Fruit fly (Drosophila melanogaster) whole organism, prepupa: Measurements from ENCODE around the gene RpS27A.

Experiments used
- Blimp-1 ChIP-seq: fragments of 200-800 bp; sonication (Bioruptor generic); optimal IDR thresholded peaks from 3 replicates; lab custom pipeline; 2017; ENCODE audit warnings: missing biosample characterization, missing genetic modification characterization, mild to moderate bottlenecking, moderate library complexity, missing genetic modification reagents
- CG10631 ChIP-seq: fragments of 200-800 bp; sonication (Bioruptor generic); optimal IDR thresholded peaks from 2 replicates; lab custom pipeline; 2016; ENCODE audit warnings: missing biosample characterization, missing genetic modification characterization
- CG10669 ChIP-seq: fragments of 200-800 bp; sonication (Bioruptor generic); optimal IDR thresholded peaks from 3 replicates; lab custom pipeline; 2018; ENCODE audit warnings: missing biosample characterization, mild to moderate bottlenecking, missing genetic modification characterization, moderate library complexity
- CG11294 ChIP-seq: fragments of 200-800 bp; sonication (Bioruptor generic); IDR thresholded peaks from 2 replicates; pipeline ENCODE4 v1.3.6; 2022; ENCODE audit warnings: missing biosample characterization, missing genetic modification characterization
- CG11762 ChIP-seq: fragments of 200-800 bp; sonication (Bioruptor generic); optimal IDR thresholded peaks from 3 replicates; lab custom pipeline; 2016; ENCODE audit warnings: missing biosample characterization, missing genetic modification characterization; ENCODE audit not compliant: insufficient read depth
- CG11902 ChIP-seq: fragments of 200-800 bp; sonication (Bioruptor generic); optimal IDR thresholded peaks from 3 replicates; lab custom pipeline; 2016; ENCODE audit warnings: missing biosample characterization, missing genetic modification characterization
- CG15336 ChIP-seq: fragments of 200-800 bp; sonication (Bioruptor generic); IDR thresholded peaks from 2 replicates; pipeline ENCODE4 v1.3.6; 2022; ENCODE audit warnings: missing biosample characterization, missing genetic modification characterization
- CG1621 ChIP-seq: fragments of 200-800 bp; sonication (Bioruptor generic); optimal IDR thresholded peaks from 3 replicates; lab custom pipeline; 2018; ENCODE audit warnings: missing biosample characterization, mild to moderate bottlenecking, missing genetic modification characterization
- CG16779 ChIP-seq: fragments of 200-800 bp; sonication (Bioruptor generic); optimal IDR thresholded peaks from 3 replicates; lab custom pipeline; 2017; ENCODE audit warnings: missing biosample characterization, mild to moderate bottlenecking, missing genetic modification characterization
- CG3032 ChIP-seq: fragments of 200-800 bp; optimal IDR thresholded peaks from 2 replicates; lab custom pipeline; 2019; ENCODE audit warnings: missing biosample characterization, mild to moderate bottlenecking, missing genetic modification characterization, moderate library complexity
- CG31627 ChIP-seq: fragments of 200-800 bp; sonication (Bioruptor generic); optimal IDR thresholded peaks from 3 replicates; lab custom pipeline; 2016; ENCODE audit warnings: missing biosample characterization, missing genetic modification characterization
- CG32006 ChIP-seq: fragments of 200-800 bp; sonication (Bioruptor generic); optimal IDR thresholded peaks from 3 replicates; lab custom pipeline; 2017; ENCODE audit warnings: missing biosample characterization, mild to moderate bottlenecking, missing genetic modification characterization
- CG34406 ChIP-seq: fragments of 200-800 bp; sonication (Bioruptor generic); optimal IDR thresholded peaks from 3 replicates; lab custom pipeline; 2016; ENCODE audit warnings: missing biosample characterization, missing genetic modification characterization
- CG3919 ChIP-seq: fragments of 200-800 bp; sonication (Bioruptor generic); optimal IDR thresholded peaks from 3 replicates; lab custom pipeline; 2016; ENCODE audit warnings: missing biosample characterization, missing genetic modification characterization
- CG4318 ChIP-seq: fragments of 200-800 bp; sonication (Bioruptor generic); optimal IDR thresholded peaks from 3 replicates; lab custom pipeline; 2017; ENCODE audit warnings: missing biosample characterization, mild to moderate bottlenecking, missing genetic modification characterization
- CG6163 ChIP-seq: fragments of 200-800 bp; sonication (Bioruptor generic); IDR thresholded peaks from 3 replicates; pipeline ENCODE4 v1.3.6; 2022; ENCODE audit warnings: missing biosample characterization, missing genetic modification characterization
- CG6276 ChIP-seq: fragments of 200-800 bp; sonication (Bioruptor generic); optimal IDR thresholded peaks from 2 replicates; lab custom pipeline; 2017; ENCODE audit warnings: missing biosample characterization, mild to moderate bottlenecking, missing genetic modification characterization
- CG6808 ChIP-seq: fragments of 200-800 bp; sonication (Bioruptor generic); optimal IDR thresholded peaks from 3 replicates; lab custom pipeline; 2017; ENCODE audit warnings: missing biosample characterization, missing genetic modification characterization, mild to moderate bottlenecking, moderate library complexity, missing genetic modification reagents
- CG6854 ChIP-seq: fragments of 200-800 bp; sonication (Bioruptor generic); optimal IDR thresholded peaks from 2 replicates; lab custom pipeline; 2017; ENCODE audit warnings: missing biosample characterization, mild to moderate bottlenecking, missing genetic modification characterization
- CG7368 ChIP-seq: fragments of 200-800 bp; sonication (Bioruptor generic); optimal IDR thresholded peaks from 3 replicates; lab custom pipeline; 2016; ENCODE audit warnings: missing biosample characterization, missing genetic modification characterization
- CG8119 ChIP-seq: fragments of 200-800 bp; sonication (Bioruptor generic); IDR thresholded peaks from 3 replicates; pipeline ENCODE4 v1.3.6; 2022; ENCODE audit warnings: missing biosample characterization, missing genetic modification characterization
- CG8319 ChIP-seq: fragments of 200-800 bp; sonication (Bioruptor generic); optimal IDR thresholded peaks from 3 replicates; lab custom pipeline; 2016; ENCODE audit warnings: missing biosample characterization, missing genetic modification characterization
- CG8632 ChIP-seq: fragments of 200-800 bp; sonication (Bioruptor generic); optimal IDR thresholded peaks from 3 replicates; lab custom pipeline; 2016; ENCODE audit warnings: missing biosample characterization, missing genetic modification characterization
- CG9139 ChIP-seq: fragments of 200-800 bp; sonication (Bioruptor generic); optimal IDR thresholded peaks from 3 replicates; lab custom pipeline; 2017; ENCODE audit warnings: missing biosample characterization, mild to moderate bottlenecking, missing genetic modification characterization
- Eip78C ChIP-seq: fragments of 200-800 bp; sonication (Bioruptor generic); peaks from one replicate; lab custom pipeline; 2016; ENCODE audit warnings: missing biosample characterization, missing genetic modification characterization
- Ets96B ChIP-seq: fragments of 200-800 bp; optimal IDR thresholded peaks from 2 replicates; lab custom pipeline; 2019; ENCODE audit warnings: missing biosample characterization, mild to moderate bottlenecking, missing genetic modification characterization, moderate library complexity
- Hr38 ChIP-seq: sonication (Bioruptor generic); optimal IDR thresholded peaks from 2 replicates; lab custom pipeline; 2016; ENCODE audit warnings: missing biosample characterization, missing genetic modification characterization
- Hr39 ChIP-seq: fragments of 200-800 bp; sonication (Bioruptor generic); optimal IDR thresholded peaks from 2 replicates; lab custom pipeline; 2016; ENCODE audit warnings: missing biosample characterization, missing genetic modification characterization
- Lpt ChIP-seq: fragments of 200-800 bp; sonication (Bioruptor generic); optimal IDR thresholded peaks from 3 replicates; lab custom pipeline; 2016; ENCODE audit warnings: missing biosample characterization, missing genetic modification characterization
- Met ChIP-seq: fragments of 200-800 bp; sonication (Bioruptor generic); optimal IDR thresholded peaks from 3 replicates; lab custom pipeline; 2016; ENCODE audit warnings: missing biosample characterization, missing genetic modification characterization
- OdsH ChIP-seq: fragments of 200-800 bp; sonication (Bioruptor generic); optimal IDR thresholded peaks from 3 replicates; lab custom pipeline; 2016; ENCODE audit warnings: missing biosample characterization, missing genetic modification characterization
- Smox ChIP-seq: fragments of 200-800 bp; sonication (Bioruptor generic); optimal IDR thresholded peaks from 3 replicates; lab custom pipeline; 2016; ENCODE audit warnings: missing biosample characterization, missing genetic modification characterization
- Sox14 ChIP-seq: fragments of 200-800 bp; sonication (Bioruptor generic); optimal IDR thresholded peaks from 3 replicates; lab custom pipeline; 2016; ENCODE audit warnings: missing biosample characterization, missing genetic modification characterization
- Sox15 ChIP-seq: fragments of 200-800 bp; sonication (Bioruptor generic); optimal IDR thresholded peaks from 3 replicates; lab custom pipeline; 2016; ENCODE audit warnings: missing biosample characterization, missing genetic modification characterization
- achi ChIP-seq: fragments of 200-800 bp; sonication (Bioruptor generic); optimal IDR thresholded peaks from 3 replicates; lab custom pipeline; 2016; ENCODE audit warnings: missing biosample characterization, missing genetic modification characterization
- acj6 ChIP-seq: fragments of 200-800 bp; sonication (Bioruptor generic); optimal IDR thresholded peaks from 3 replicates; lab custom pipeline; 2016; ENCODE audit warnings: missing biosample characterization, missing genetic modification characterization
- cyc ChIP-seq: fragments of 200-800 bp; sonication (Bioruptor generic); optimal IDR thresholded peaks from 3 replicates; lab custom pipeline; 2016; ENCODE audit warnings: missing biosample characterization, missing genetic modification characterization
- dac ChIP-seq: fragments of 200-800 bp; sonication (Bioruptor generic); optimal IDR thresholded peaks from 2 replicates; lab custom pipeline; 2017; ENCODE audit warnings: missing biosample characterization, mild to moderate bottlenecking, missing genetic modification characterization
- esn ChIP-seq: fragments of 200-800 bp; sonication (Bioruptor generic); optimal IDR thresholded peaks from 2 replicates; lab custom pipeline; 2016; ENCODE audit warnings: missing biosample characterization, mild to moderate bottlenecking, missing genetic modification characterization, moderate library complexity
- fd59A ChIP-seq: fragments of 200-800 bp; sonication (Bioruptor generic); optimal IDR thresholded peaks from 2 replicates; lab custom pipeline; 2017; ENCODE audit warnings: missing biosample characterization, mild to moderate bottlenecking, missing genetic modification characterization, missing genetic modification reagents
- fd85E ChIP-seq: fragments of 200-800 bp; sonication (Bioruptor generic); optimal IDR thresholded peaks from 3 replicates; lab custom pipeline; 2016; ENCODE audit warnings: missing biosample characterization, missing genetic modification characterization
- fkh ChIP-seq: fragments of 200-800 bp; sonication (Bioruptor generic); optimal IDR thresholded peaks from 3 replicates; lab custom pipeline; 2017; ENCODE audit warnings: missing biosample characterization, mild to moderate bottlenecking, missing genetic modification characterization, moderate library complexity
- lz ChIP-seq: fragments of 200-800 bp; sonication (Bioruptor generic); optimal IDR thresholded peaks from 3 replicates; lab custom pipeline; 2016; ENCODE audit warnings: missing biosample characterization, missing genetic modification characterization
- pdm3 ChIP-seq: fragments of 200-800 bp; sonication (Bioruptor generic); optimal IDR thresholded peaks from 3 replicates; lab custom pipeline; 2016; ENCODE audit warnings: missing biosample characterization, missing genetic modification characterization
- spab ChIP-seq: fragments of 200-800 bp; sonication (Bioruptor generic); optimal IDR thresholded peaks from 2 replicates; lab custom pipeline; 2017; ENCODE audit warnings: missing biosample characterization, mild to moderate bottlenecking, missing genetic modification characterization, missing genetic modification reagents
- svp ChIP-seq: fragments of 200-800 bp; sonication (Bioruptor generic); peaks from one replicate; lab custom pipeline; 2016; ENCODE audit warnings: missing biosample characterization, missing genetic modification characterization
- vri ChIP-seq: fragments of 200-800 bp; sonication (Bioruptor generic); optimal IDR thresholded peaks from 3 replicates; lab custom pipeline; 2016; ENCODE audit warnings: missing biosample characterization, mild to moderate bottlenecking, missing genetic modification characterization

Gene RpS27A

dm6 chr2L:10381890-10382450 lies 26.2 kb upstream of the RpS27A start, which contains the start of gene CG5096 (continued):
- TF ChIP-seq CG34406 (peak; percentile 73), fkh (GFP tag; lab: Kevin White, UChicago) (peak; percentile 33), CG31627 (peak; percentile 59), svp (no peak), CG6854 (GFP tag; lab: Kevin White, UChicago) (no peak), CG16779 (tag; lab: Kevin White, UChicago) (no peak), Ets96B (peak; percentile 62), CG6276 (no peak), acj6 (GFP tag; lab: Kevin White, UChicago) (peak; percentile 60), CG6808 (no peak), CG3032 (tag; lab: Kevin White, UChicago) (peak; percentile 39), CG10631 (GFP tag; lab: Kevin White, UChicago) (peak; percentile 43), spab (GFP tag; lab: Kevin White, UChicago) (no peak), Hr39 (no peak), dac (GFP tag; lab: Kevin White, UChicago) (no peak), CG4318 (GFP tag; lab: Kevin White, UChicago) (no peak), OdsH (GFP tag; lab: Kevin White, UChicago) (peak; percentile 55), CG8319 (GFP tag; lab: Kevin White, UChicago) (peak; percentile 36), Smox (GFP tag; lab: Kevin White, UChicago) (no peak), Sox15 (GFP tag; lab: Kevin White, UChicago) (no peak), CG15336 (GFP tag; lab: Robert Waterston, UW) (peak; percentile 67), CG1621 (tag; lab: Kevin White, UChicago) (no peak), CG11294 (no peak), CG8119 (no peak; the same call in 1 of the 3 replicates), CG32006 (GFP tag; lab: Kevin White, UChicago) (no peak), Sox14 (peak; percentile 63), Blimp-1 (GFP tag; lab: Kevin White, UChicago) (no peak), CG3919 (GFP tag; lab: Kevin White, UChicago) (no peak), CG9139 (GFP tag; lab: Kevin White, UChicago) (no peak), CG11762 (GFP tag; lab: Kevin White, UChicago) (peak; percentile 34), Met (GFP tag; lab: Kevin White, UChicago) (peak; percentile 80), CG6163 (no peak), achi (no peak), fd85E (GFP tag; lab: Kevin White, UChicago) (no peak), lz (GFP tag; lab: Kevin White, UChicago) (peak; percentile 66), CG11902 (GFP tag; lab: Kevin White, UChicago) (peak; percentile 14), pdm3 (GFP tag; lab: Kevin White, UChicago) (no peak), esn (GFP tag; lab: Kevin White, UChicago) (peak; percentile 81), CG10669 (peak; percentile 51), vri (GFP tag; lab: Kevin White, UChicago) (no peak), cyc (GFP tag; lab: Kevin White, UChicago) (peak; percentile 64)

DNA sequence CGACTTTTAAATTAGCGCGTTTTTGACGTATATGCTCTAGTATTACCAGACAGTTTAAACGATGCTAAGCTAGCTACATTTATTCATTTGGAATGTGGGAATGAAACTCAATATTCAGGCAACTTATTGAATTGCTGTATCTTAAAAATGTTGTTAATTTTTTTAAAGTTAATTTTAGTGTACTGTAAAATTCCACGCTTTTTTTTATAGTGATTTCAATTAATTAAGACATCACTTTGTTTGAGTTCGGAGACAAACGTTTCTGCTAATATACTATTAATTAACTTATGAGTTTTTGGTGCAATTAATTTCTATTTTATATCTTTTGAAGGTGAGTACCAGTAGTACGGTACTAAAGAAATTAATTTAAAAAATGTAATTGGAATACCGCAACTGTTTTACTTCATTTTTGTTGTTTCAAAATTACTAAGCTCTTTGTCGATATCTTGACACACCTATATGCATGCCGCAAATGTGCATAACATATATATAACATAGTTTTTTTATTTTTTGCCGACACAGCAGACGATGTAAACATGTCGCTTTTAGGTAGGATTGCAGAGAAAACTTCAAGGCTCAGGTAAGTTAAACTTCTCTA lies 21.8 kb upstream of the RpS27A start, which contains the start of the genes Cdk1 and mRpS7:
Gene Cdk1, minus strand, starts transcription at position 55 of the 598 bp plus-strand sequence.
Gene mRpS7, plus strand, starts transcription at position 455 of the 598 bp plus-strand sequence.
- TF ChIP-seq Lpt (GFP tag; lab: Kevin White, UChicago) (peak; percentile 48), CG9139 (GFP tag; lab: Kevin White, UChicago) (no peak), CG10669 (peak; percentile 67), CG11294 (no peak; the same call in 1 of the 2 replicates), CG31627 (peak; percentile 74), CG4318 (GFP tag; lab: Kevin White, UChicago) (peak; percentile 57), cyc (GFP tag; lab: Kevin White, UChicago) (peak; percentile 72), OdsH (GFP tag; lab: Kevin White, UChicago) (peak; percentile 78), Sox15 (GFP tag; lab: Kevin White, UChicago) (peak; percentile 49), CG6854 (GFP tag; lab: Kevin White, UChicago) (no peak), vri (GFP tag; lab: Kevin White, UChicago) (no peak), CG7368 (GFP tag; lab: Kevin White, UChicago) (peak; percentile 22), Blimp-1 (GFP tag; lab: Kevin White, UChicago) (no peak), CG6163 (no peak), acj6 (GFP tag; lab: Kevin White, UChicago) (peak; percentile 68), svp (no peak), Hr39 (peak; percentile 71), CG8632 (GFP tag; lab: Kevin White, UChicago) (peak; percentile 51), fd59A (GFP tag; lab: Kevin White, UChicago) (no peak), dac (GFP tag; lab: Kevin White, UChicago) (peak; percentile 28), pdm3 (GFP tag; lab: Kevin White, UChicago) (peak; percentile 78), CG6808 (no peak), Hr38 (GFP tag; lab: Kevin White, UChicago) (no peak), CG34406 (peak; percentile 55), Sox14 (peak; percentile 74), CG11902 (GFP tag; lab: Kevin White, UChicago) (peak; percentile 56), Eip78C (peak; percentile 91), CG1621 (tag; lab: Kevin White, UChicago) (no peak)
